ENCODE assay signal across 1 fruit fly cellular context in genomic region chrX:13749873-13750241, dm6.
A peak's percentile ranks its signal among the peaks of the same experiment; 100 is the strongest.
TF ChIP-seq lines count a peak whose summit lies in the region.

No protein-coding gene starts in this region.

TF ChIP-seq in whole organism, embryonic, 481 proteins besides CTCF, POLR2A, EP300 and RAD21 (continued from another document):
- TF ChIP-seq CG6765 (GFP tag; optimal IDR thresholded peaks at IDR 0.05; lab: Kevin White, UChicago), result no peak
- 0 out of 2 replicates have a peak, but pooled peaks have one; percentile 10 for TF ChIP-seq Atf6 (GFP tag; IDR thresholded peaks at IDR 0.05; lab: Robert Waterston, UW)
- TF ChIP-seq odd (GFP tag; optimal IDR thresholded peaks at IDR 0.05; lab: Kevin White, UChicago), result no peak
- no peak for TF ChIP-seq CG7928 (GFP tag; optimal IDR thresholded peaks at IDR 0.05; lab: Kevin White, UChicago)
- no peak for TF ChIP-seq CG9215 (GFP tag; IDR thresholded peaks at IDR 0.05; lab: Robert Waterston, UW)
- no peak for TF ChIP-seq sens-2 (GFP tag; IDR thresholded peaks at IDR 0.05; lab: Robert Waterston, UW)
- TF ChIP-seq Hand (GFP tag; optimal IDR thresholded peaks at IDR 0.05; lab: Kevin White, UChicago), result no peak
- no peak for TF ChIP-seq wek (GFP tag; optimal IDR thresholded peaks at IDR 0.05; lab: Kevin White, UChicago)
- no peak for TF ChIP-seq HLH3B (GFP tag; IDR thresholded peaks at IDR 0.05; lab: Robert Waterston, UW)
- no peak for TF ChIP-seq Ptx1 (GFP tag; IDR thresholded peaks at IDR 0.05; lab: Robert Waterston, UW)
- no peak for TF ChIP-seq Nf-YA (GFP tag; IDR thresholded peaks at IDR 0.05; lab: Robert Waterston, UW)
- no peak for TF ChIP-seq Asciz (GFP tag; optimal IDR thresholded peaks at IDR 0.05; lab: Kevin White, UChicago)
- no peak for TF ChIP-seq klu (GFP tag; IDR thresholded peaks at IDR 0.05; lab: Robert Waterston, UW)
- TF ChIP-seq grau (tag; optimal IDR thresholded peaks at IDR 0.05; lab: Kevin White, UChicago), result no peak
- TF ChIP-seq CG16779 (GFP tag; IDR thresholded peaks at IDR 0.05; lab: Robert Waterston, UW), result no peak
- no peak for TF ChIP-seq Sin3A (optimal IDR thresholded peaks at IDR 0.05; lab: Kevin White, UChicago)
- 0 out of 2 replicates have a peak, but pooled peaks have one; percentile 5 for TF ChIP-seq stc (GFP tag; IDR thresholded peaks at IDR 0.05; lab: Robert Waterston, UW)
- TF ChIP-seq CG9727 (GFP tag; optimal IDR thresholded peaks at IDR 0.05; lab: Kevin White, UChicago), result no peak
- TF ChIP-seq CG17802 (tag; optimal IDR thresholded peaks at IDR 0.05; lab: Kevin White, UChicago), result no peak
- no peak for TF ChIP-seq Lpt (GFP tag; optimal IDR thresholded peaks at IDR 0.05; lab: Kevin White, UChicago)
- no peak for TF ChIP-seq ind (GFP tag; optimal IDR thresholded peaks at IDR 0.05; lab: Kevin White, UChicago)
- no peak for TF ChIP-seq CG11695 (GFP tag; IDR thresholded peaks at IDR 0.05; lab: Robert Waterston, UW)
- no peak for TF ChIP-seq slbo (GFP tag; IDR thresholded peaks at IDR 0.05; lab: Robert Waterston, UW)
- no peak for TF ChIP-seq CG16863 (GFP tag; optimal IDR thresholded peaks at IDR 0.05; lab: Kevin White, UChicago)
- 0 out of 2 replicates have a peak, but pooled peaks have one; percentile 3 for TF ChIP-seq NFAT (GFP tag; IDR thresholded peaks at IDR 0.05; lab: Robert Waterston, UW)
- TF ChIP-seq Xbp1 (GFP tag; optimal IDR thresholded peaks at IDR 0.05; lab: Kevin White, UChicago), result no peak
- no peak for TF ChIP-seq Sry-δ (GFP tag; optimal IDR thresholded peaks at IDR 0.05; lab: Kevin White, UChicago)
- no peak for TF ChIP-seq bigmax (GFP tag; optimal IDR thresholded peaks at IDR 0.05; lab: Kevin White, UChicago)
- no peak for TF ChIP-seq eve (GFP tag; optimal IDR thresholded peaks at IDR 0.05; lab: Kevin White, UChicago)
- no peak for TF ChIP-seq dimm (GFP tag; IDR thresholded peaks at IDR 0.05; lab: Robert Waterston, UW)
- TF ChIP-seq nerfin-2 (GFP tag; IDR thresholded peaks at IDR 0.05; lab: Robert Waterston, UW; ENCODE audit: partially characterized antibody), result no peak
- no peak for TF ChIP-seq NK7.1 (GFP tag; optimal IDR thresholded peaks at IDR 0.05; lab: Kevin White, UChicago)
- no peak for TF ChIP-seq Lhr (GFP tag; optimal IDR thresholded peaks at IDR 0.05; lab: Kevin White, UChicago)
- TF ChIP-seq CG14667 (GFP tag; IDR thresholded peaks at IDR 0.05; lab: Robert Waterston, UW), result no peak
- no peak for TF ChIP-seq h (optimal IDR thresholded peaks at IDR 0.05; lab: Kevin White, UChicago)
- no peak for TF ChIP-seq CG8944 (GFP tag; optimal IDR thresholded peaks at IDR 0.05; lab: Kevin White, UChicago)
- TF ChIP-seq Dref (GFP tag; IDR thresholded peaks at IDR 0.05; lab: Robert Waterston, UW), result no peak
- peak; percentile 75 for TF ChIP-seq mirr (GFP tag; optimal IDR thresholded peaks at IDR 0.05; lab: Kevin White, UChicago)
- no peak for TF ChIP-seq Oli (tag; optimal IDR thresholded peaks at IDR 0.05; lab: Kevin White, UChicago)
- TF ChIP-seq pfk (GFP tag; optimal IDR thresholded peaks at IDR 0.05; lab: Kevin White, UChicago), result peak; percentile 31
- TF ChIP-seq Aef1 (GFP tag; IDR thresholded peaks at IDR 0.05; lab: Robert Waterston, UW), result no peak
- no peak for TF ChIP-seq crol (GFP tag; IDR thresholded peaks at IDR 0.05; lab: Robert Waterston, UW)
- no peak for TF ChIP-seq nmo (GFP tag; optimal IDR thresholded peaks at IDR 0.05; lab: Kevin White, UChicago)
- no peak for TF ChIP-seq bab2 (GFP tag; optimal IDR thresholded peaks at IDR 0.05; lab: Kevin White, UChicago)
- no peak for TF ChIP-seq Sox100B (GFP tag; optimal IDR thresholded peaks at IDR 0.05; lab: Kevin White, UChicago)
- TF ChIP-seq CG6654 (GFP tag; optimal IDR thresholded peaks at IDR 0.05; lab: Kevin White, UChicago), result no peak
- TF ChIP-seq Camta (GFP tag; optimal IDR thresholded peaks at IDR 0.05; lab: Kevin White, UChicago), result no peak
- no peak for TF ChIP-seq corto (GFP tag; optimal IDR thresholded peaks at IDR 0.05; lab: Kevin White, UChicago)
- TF ChIP-seq vnd (GFP tag; IDR thresholded peaks at IDR 0.05; lab: Robert Waterston, UW; ENCODE audit: partially characterized antibody), result no peak
- TF ChIP-seq dan (GFP tag; IDR thresholded peaks at IDR 0.05; lab: Robert Waterston, UW), result no peak
- no peak for TF ChIP-seq CG11398 (GFP tag; optimal IDR thresholded peaks at IDR 0.05; lab: Kevin White, UChicago)
- no peak for TF ChIP-seq Hr51 (GFP tag; optimal IDR thresholded peaks at IDR 0.05; lab: Kevin White, UChicago)
- no peak for TF ChIP-seq pnt (GFP tag; optimal IDR thresholded peaks at IDR 0.05; lab: Kevin White, UChicago)
- no peak for TF ChIP-seq HHEX (GFP tag; optimal IDR thresholded peaks at IDR 0.05; lab: Kevin White, UChicago)
- no peak for TF ChIP-seq CG8089 (GFP tag; optimal IDR thresholded peaks at IDR 0.05; lab: Kevin White, UChicago)
- no peak for TF ChIP-seq insv (GFP tag; optimal IDR thresholded peaks at IDR 0.05; lab: Kevin White, UChicago)
- no peak for TF ChIP-seq CG11247 (GFP tag; IDR thresholded peaks at IDR 0.05; lab: Robert Waterston, UW)
- TF ChIP-seq CG34376 (GFP tag; optimal IDR thresholded peaks at IDR 0.05; lab: Kevin White, UChicago), result peak; percentile 46
- peak; percentile 68 for TF ChIP-seq B-H2 (GFP tag; optimal IDR thresholded peaks at IDR 0.05; lab: Kevin White, UChicago)
- no peak for TF ChIP-seq unc-4 (GFP tag; IDR thresholded peaks at IDR 0.05; lab: Robert Waterston, UW; ENCODE audit: partially characterized antibody)
- TF ChIP-seq abd-A (tag; optimal IDR thresholded peaks at IDR 0.05; lab: Kevin White, UChicago), result peak; percentile 33
- no peak for TF ChIP-seq chif (GFP tag; optimal IDR thresholded peaks at IDR 0.05; lab: Kevin White, UChicago)
- peak; percentile 9; the same call in 1 of the 3 replicates for TF ChIP-seq so (GFP tag; IDR thresholded peaks at IDR 0.05; lab: Robert Waterston, UW)
- TF ChIP-seq CG3847 (GFP tag; IDR thresholded peaks at IDR 0.05; lab: Robert Waterston, UW), result no peak
- no peak for TF ChIP-seq CG6791 (GFP tag; IDR thresholded peaks at IDR 0.05; lab: Robert Waterston, UW; ENCODE audit: partially characterized antibody)
- TF ChIP-seq CG12219 (GFP tag; optimal IDR thresholded peaks at IDR 0.05; lab: Kevin White, UChicago), result no peak
- no peak for TF ChIP-seq Vsx1 (GFP tag; optimal IDR thresholded peaks at IDR 0.05; lab: Kevin White, UChicago)
- TF ChIP-seq CG13775 (GFP tag; optimal IDR thresholded peaks at IDR 0.05; lab: Kevin White, UChicago), result no peak
- no peak for TF ChIP-seq dm (GFP tag; optimal IDR thresholded peaks at IDR 0.05; lab: Kevin White, UChicago)
- TF ChIP-seq CG1647 (GFP tag; optimal IDR thresholded peaks at IDR 0.05; lab: Kevin White, UChicago), result no peak
- no peak for TF ChIP-seq CG7839 (tag; optimal IDR thresholded peaks at IDR 0.05; lab: Kevin White, UChicago)
- TF ChIP-seq CG2199 (GFP tag; IDR thresholded peaks at IDR 0.05; lab: Robert Waterston, UW), result no peak
- no peak for TF ChIP-seq CG14965 (GFP tag; optimal IDR thresholded peaks at IDR 0.05; lab: Kevin White, UChicago; ENCODE audit: borderline replicate concordance)
- TF ChIP-seq Oaz (GFP tag; IDR thresholded peaks at IDR 0.05; lab: Robert Waterston, UW), result no peak
- TF ChIP-seq sens (GFP tag; lab: Kevin White, UChicago), result no peak
- TF ChIP-seq CG8290 (GFP tag; optimal IDR thresholded peaks at IDR 0.05; lab: Kevin White, UChicago), result no peak
- peak in 1 of 2 experiments; percentile 54 for TF ChIP-seq CG8290 (tag; optimal IDR thresholded peaks at IDR 0.05; lab: Kevin White, UChicago)
- peak; percentile 13 for TF ChIP-seq CG10543 (GFP tag; optimal IDR thresholded peaks at IDR 0.05; lab: Kevin White, UChicago)
- TF ChIP-seq CHES-1-like (GFP tag; optimal IDR thresholded peaks at IDR 0.05; lab: Kevin White, UChicago), result no peak
- TF ChIP-seq HLH54F (GFP tag; optimal IDR thresholded peaks at IDR 0.05; lab: Kevin White, UChicago), result no peak
- peak; percentile 54 for TF ChIP-seq CG4328 (GFP tag; optimal IDR thresholded peaks at IDR 0.05; lab: Kevin White, UChicago)
- no peak; the same call in 1 of the 2 replicates for TF ChIP-seq sob (GFP tag; IDR thresholded peaks at IDR 0.05; lab: Robert Waterston, UW)
- no peak for TF ChIP-seq ftz-f1 (GFP tag; optimal IDR thresholded peaks at IDR 0.05; lab: Kevin White, UChicago)
- TF ChIP-seq br (optimal IDR thresholded peaks at IDR 0.05; lab: Kevin White, UChicago), result no peak
- no peak for TF ChIP-seq jing (GFP tag; optimal IDR thresholded peaks at IDR 0.05; lab: Kevin White, UChicago)
- no peak for TF ChIP-seq CG6175 (GFP tag; IDR thresholded peaks at IDR 0.05; lab: Robert Waterston, UW)
- TF ChIP-seq B-H1 (GFP tag; IDR thresholded peaks at IDR 0.05; lab: Robert Waterston, UW), result no peak
- TF ChIP-seq CG12071 (GFP tag; optimal IDR thresholded peaks at IDR 0.05; lab: Kevin White, UChicago), result peak; percentile 10
- no peak for TF ChIP-seq CG2889 (GFP tag; IDR thresholded peaks at IDR 0.05; lab: Robert Waterston, UW)
- no peak for TF ChIP-seq CG15011 (GFP tag; optimal IDR thresholded peaks at IDR 0.05; lab: Kevin White, UChicago)
- peak; percentile 45 for TF ChIP-seq fd64A (GFP tag; optimal IDR thresholded peaks at IDR 0.05; lab: Kevin White, UChicago)
- TF ChIP-seq Pdp1 (GFP tag; optimal IDR thresholded peaks at IDR 0.05; lab: Kevin White, UChicago), result peak in 1 of 2 experiments; percentile 75
- TF ChIP-seq CG14710 (tag; optimal IDR thresholded peaks at IDR 0.05; lab: Kevin White, UChicago), result no peak
- TF ChIP-seq Med (GFP tag; lab: Kevin White, UChicago), result peak; percentile 58
- no peak for TF ChIP-seq eyg (GFP tag; optimal IDR thresholded peaks at IDR 0.05; lab: Kevin White, UChicago)
- TF ChIP-seq sd (tag; optimal IDR thresholded peaks at IDR 0.05; lab: Kevin White, UChicago), result no peak
- no peak for TF ChIP-seq HmgD (GFP tag; optimal IDR thresholded peaks at IDR 0.05; lab: Kevin White, UChicago)
- TF ChIP-seq CG7271 (tag; optimal IDR thresholded peaks at IDR 0.05; lab: Kevin White, UChicago), result no peak
- no peak for TF ChIP-seq CG9932 (GFP tag; IDR thresholded peaks at IDR 0.05; lab: Robert Waterston, UW)
- peak; percentile 13 for TF ChIP-seq org-1 (GFP tag; optimal IDR thresholded peaks at IDR 0.05; lab: Kevin White, UChicago)
- TF ChIP-seq CG2712 (tag; optimal IDR thresholded peaks at IDR 0.05; lab: Kevin White, UChicago), result no peak
- no peak for TF ChIP-seq grn (GFP tag; optimal IDR thresholded peaks at IDR 0.05; lab: Kevin White, UChicago)
- no peak for TF ChIP-seq CG17568 (GFP tag; optimal IDR thresholded peaks at IDR 0.05; lab: Kevin White, UChicago)
- TF ChIP-seq CG5180 (GFP tag; optimal IDR thresholded peaks at IDR 0.05; lab: Kevin White, UChicago), result no peak
- no peak for TF ChIP-seq CG34422 (GFP tag; IDR thresholded peaks at IDR 0.05; lab: Robert Waterston, UW)
- no peak for TF ChIP-seq TFAM (GFP tag; optimal IDR thresholded peaks at IDR 0.05; lab: Kevin White, UChicago)
- no peak for TF ChIP-seq bsh (GFP tag; optimal IDR thresholded peaks at IDR 0.05; lab: Kevin White, UChicago)
- TF ChIP-seq Dfd (GFP tag; optimal IDR thresholded peaks at IDR 0.05; lab: Kevin White, UChicago), result no peak
- TF ChIP-seq CG11504 (tag; optimal IDR thresholded peaks at IDR 0.05; lab: Kevin White, UChicago), result no peak
- TF ChIP-seq CG6689 (GFP tag; IDR thresholded peaks at IDR 0.05; lab: Robert Waterston, UW), result no peak
- TF ChIP-seq CG11560 (tag; IDR thresholded peaks at IDR 0.05; lab: Robert Waterston, UW), result no peak
- peak; percentile 95 for TF ChIP-seq sug (tag; optimal IDR thresholded peaks at IDR 0.05; lab: Kevin White, UChicago)
TF ChIP-seq in whole organism, embryonic: peak in this region for 19.
